Comparison of ENCODE assay signal across 5 fruit fly cellular contexts in the genomic region with DNA sequence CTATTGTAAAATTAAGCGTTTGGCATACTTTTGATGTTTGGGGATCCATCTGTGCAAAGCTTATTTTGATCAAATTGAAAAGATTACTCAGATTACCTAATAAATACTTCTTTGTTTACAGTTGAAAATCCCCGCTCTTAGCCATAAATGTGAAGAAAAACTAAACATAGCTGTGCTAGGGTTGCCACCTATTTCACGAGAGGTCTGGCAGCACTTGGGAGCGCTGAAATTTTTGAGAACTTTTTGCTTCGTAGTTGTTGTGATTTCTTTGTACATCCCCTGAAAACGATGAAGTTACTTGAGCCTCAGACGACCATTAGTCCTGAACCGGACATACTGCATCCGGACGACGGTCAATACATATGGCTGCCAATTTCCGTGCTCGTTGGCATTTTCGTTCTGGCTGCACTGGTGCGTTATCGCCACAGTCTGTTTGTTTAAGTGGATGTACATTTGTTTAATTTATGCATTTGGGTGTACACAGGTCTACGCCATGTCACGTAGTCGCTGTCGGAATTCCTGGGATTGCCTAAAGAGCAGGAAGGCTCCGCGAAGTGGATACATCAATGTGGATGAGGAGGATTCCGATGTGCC.
TF ChIP-seq lines count a peak whose summit lies in the region.

A gene (minus strand): TSS at position 194 of the 594 bp plus-strand sequence.
A gene (plus strand): TSS at position 195 of the 594 bp plus-strand sequence.

- TF ChIP-seq CTCF in whole organism, embryonic (GFP tag; optimal IDR thresholded peaks at IDR 0.05; lab: Kevin White, UChicago): no peak

TF ChIP-seq in Kc167, 6 proteins besides CTCF, POLR2A, EP300 and RAD21:
- TF ChIP-seq Myc (optimal IDR thresholded peaks at IDR 0.05; lab: Kevin White, UChicago) (no peak), h (optimal IDR thresholded peaks at IDR 0.05; lab: Kevin White, UChicago) (peak; percentile 51)

TF ChIP-seq in whole organism, adult, 20 proteins besides CTCF, POLR2A, EP300 and RAD21:
- TF ChIP-seq CG33017 (tag; optimal IDR thresholded peaks at IDR 0.05; lab: Kevin White, UChicago) (no peak), bab1 (GFP tag; optimal IDR thresholded peaks at IDR 0.05; lab: Kevin White, UChicago) (peak; percentile 36), CG14711 (tag; optimal IDR thresholded peaks at IDR 0.05; lab: Kevin White, UChicago) (peak; percentile 62), cnc (optimal IDR thresholded peaks at IDR 0.05; lab: Kevin White, UChicago) (no peak), kay (GFP tag; lab: Kevin White, UChicago; ENCODE audit: borderline replicate concordance) (no peak), ovo (GFP tag; optimal IDR thresholded peaks at IDR 0.05; lab: Kevin White, UChicago) (no peak), Crg-1 (GFP tag; optimal IDR thresholded peaks at IDR 0.05; lab: Kevin White, UChicago) (peak; percentile 49), Hr96 (GFP tag; optimal IDR thresholded peaks at IDR 0.05; lab: Kevin White, UChicago) (no peak), Mnt (GFP tag; optimal IDR thresholded peaks at IDR 0.05; lab: Kevin White, UChicago) (no peak), CG7045 (GFP tag; optimal IDR thresholded peaks at IDR 0.05; lab: Kevin White, UChicago) (no peak), CG5204 (GFP tag; optimal IDR thresholded peaks at IDR 0.05; lab: Kevin White, UChicago) (no peak), CG12768 (GFP tag; optimal IDR thresholded peaks at IDR 0.05; lab: Kevin White, UChicago) (no peak), tj (GFP tag; optimal IDR thresholded peaks at IDR 0.05; lab: Kevin White, UChicago) (peak; percentile 2), CG7101 (tag; optimal IDR thresholded peaks at IDR 0.05; lab: Kevin White, UChicago) (peak; percentile 28), pad (GFP tag; optimal IDR thresholded peaks at IDR 0.05; lab: Kevin White, UChicago) (no peak), CG11617 (GFP tag; optimal IDR thresholded peaks at IDR 0.05; lab: Kevin White, UChicago) (peak; percentile 39), toe (GFP tag; optimal IDR thresholded peaks at IDR 0.05; lab: Kevin White, UChicago) (no peak), CG1620 (GFP tag; optimal IDR thresholded peaks at IDR 0.05; lab: Kevin White, UChicago) (no peak), Clk (GFP tag; optimal IDR thresholded peaks at IDR 0.05; lab: Kevin White, UChicago) (no peak), cic (GFP tag; optimal IDR thresholded peaks at IDR 0.05; lab: Kevin White, UChicago) (no peak)

TF ChIP-seq in whole organism, embryonic, 481 proteins besides CTCF, POLR2A, EP300 and RAD21 (continues in another document):
- TF ChIP-seq Sry-δ (GFP tag; optimal IDR thresholded peaks at IDR 0.05; lab: Kevin White, UChicago) (peak; percentile 25), tio (GFP tag; optimal IDR thresholded peaks at IDR 0.05; lab: Kevin White, UChicago) (no peak), CG4854 (GFP tag; optimal IDR thresholded peaks at IDR 0.05; lab: Kevin White, UChicago) (no peak), MBD-R2 (GFP tag; IDR thresholded peaks at IDR 0.05; lab: Robert Waterston, UW) (peak; percentile 88), CG12219 (GFP tag; optimal IDR thresholded peaks at IDR 0.05; lab: Kevin White, UChicago) (no peak), CG11723 (GFP tag; optimal IDR thresholded peaks at IDR 0.05; lab: Kevin White, UChicago) (no peak), vvl (GFP tag; IDR thresholded peaks at IDR 0.05; lab: Robert Waterston, UW) (0 out of 2 replicates have a peak, but pooled peaks have one; percentile 33), tin (GFP tag; optimal IDR thresholded peaks at IDR 0.05; lab: Kevin White, UChicago) (no peak), Gsc (GFP tag; IDR thresholded peaks at IDR 0.05; lab: Robert Waterston, UW) (no peak), Med (GFP tag; lab: Kevin White, UChicago) (peak; percentile 5), Dfd (GFP tag; optimal IDR thresholded peaks at IDR 0.05; lab: Kevin White, UChicago) (no peak), CG9932 (GFP tag; IDR thresholded peaks at IDR 0.05; lab: Robert Waterston, UW) (no peak), Abd-B (GFP tag; optimal IDR thresholded peaks at IDR 0.05; lab: Kevin White, UChicago) (peak; percentile 65), pzg (GFP tag; optimal IDR thresholded peaks at IDR 0.05; lab: Kevin White, UChicago) (peak; percentile 74), CG32767 (GFP tag; IDR thresholded peaks at IDR 0.05; lab: Robert Waterston, UW) (no peak), danr (GFP tag; IDR thresholded peaks at IDR 0.05; lab: Robert Waterston, UW) (0 out of 2 replicates have a peak, but pooled peaks have one; percentile 6), Awh (GFP tag; IDR thresholded peaks at IDR 0.05; lab: Robert Waterston, UW) (no peak), CG2199 (GFP tag; IDR thresholded peaks at IDR 0.05; lab: Robert Waterston, UW) (no peak), Nf-YA (GFP tag; IDR thresholded peaks at IDR 0.05; lab: Robert Waterston, UW) (no peak), Sin3A (optimal IDR thresholded peaks at IDR 0.05; lab: Kevin White, UChicago) (peak; percentile 24), CG4360 (GFP tag; IDR thresholded peaks at IDR 0.05; lab: Robert Waterston, UW) (0 out of 2 replicates have a peak, but pooled peaks have one; percentile 35), CG8924 (tag; optimal IDR thresholded peaks at IDR 0.05; lab: Kevin White, UChicago) (no peak)

TF ChIP-seq in whole organism, prepupa, 60 proteins besides CTCF, POLR2A, EP300 and RAD21:
- TF ChIP-seq CG1621 (tag; optimal IDR thresholded peaks at IDR 0.05; lab: Kevin White, UChicago): no peak
- TF ChIP-seq Smox (GFP tag; optimal IDR thresholded peaks at IDR 0.05; lab: Kevin White, UChicago): no peak
- no peak for TF ChIP-seq CG11294 (GFP tag; IDR thresholded peaks at IDR 0.05; lab: Robert Waterston, UW)
- peak; percentile 83 for TF ChIP-seq fkh (GFP tag; optimal IDR thresholded peaks at IDR 0.05; lab: Kevin White, UChicago)
- TF ChIP-seq pdm3 (GFP tag; optimal IDR thresholded peaks at IDR 0.05; lab: Kevin White, UChicago): no peak
- TF ChIP-seq achi (GFP tag; optimal IDR thresholded peaks at IDR 0.05; lab: Kevin White, UChicago): no peak
- no peak for TF ChIP-seq CG6276 (GFP tag; optimal IDR thresholded peaks at IDR 0.05; lab: Kevin White, UChicago)
- TF ChIP-seq Hr38 (GFP tag; optimal IDR thresholded peaks at IDR 0.05; lab: Kevin White, UChicago): no peak
- TF ChIP-seq CG11762 (GFP tag; optimal IDR thresholded peaks at IDR 0.05; lab: Kevin White, UChicago; ENCODE audit: insufficient read depth): no peak
- peak; percentile 32 for TF ChIP-seq vri (GFP tag; optimal IDR thresholded peaks at IDR 0.05; lab: Kevin White, UChicago)
- TF ChIP-seq CG34406 (GFP tag; optimal IDR thresholded peaks at IDR 0.05; lab: Kevin White, UChicago): no peak

TF ChIP-seq in whole organism, wandering third instar larva, 38 proteins besides CTCF, POLR2A, EP300 and RAD21:
- TF ChIP-seq CG9705 (GFP tag; optimal IDR thresholded peaks at IDR 0.05; lab: Kevin White, UChicago) (no peak), Rel (GFP tag; optimal IDR thresholded peaks at IDR 0.05; lab: Kevin White, UChicago) (no peak), Rel (tag; optimal IDR thresholded peaks at IDR 0.05; lab: Kevin White, UChicago) (peak; percentile 99), OdsH (GFP tag; optimal IDR thresholded peaks at IDR 0.05; lab: Kevin White, UChicago) (peak; percentile 2)
